3 worm cellular contexts compared by ENCODE assay signal in the genomic region with DNA sequence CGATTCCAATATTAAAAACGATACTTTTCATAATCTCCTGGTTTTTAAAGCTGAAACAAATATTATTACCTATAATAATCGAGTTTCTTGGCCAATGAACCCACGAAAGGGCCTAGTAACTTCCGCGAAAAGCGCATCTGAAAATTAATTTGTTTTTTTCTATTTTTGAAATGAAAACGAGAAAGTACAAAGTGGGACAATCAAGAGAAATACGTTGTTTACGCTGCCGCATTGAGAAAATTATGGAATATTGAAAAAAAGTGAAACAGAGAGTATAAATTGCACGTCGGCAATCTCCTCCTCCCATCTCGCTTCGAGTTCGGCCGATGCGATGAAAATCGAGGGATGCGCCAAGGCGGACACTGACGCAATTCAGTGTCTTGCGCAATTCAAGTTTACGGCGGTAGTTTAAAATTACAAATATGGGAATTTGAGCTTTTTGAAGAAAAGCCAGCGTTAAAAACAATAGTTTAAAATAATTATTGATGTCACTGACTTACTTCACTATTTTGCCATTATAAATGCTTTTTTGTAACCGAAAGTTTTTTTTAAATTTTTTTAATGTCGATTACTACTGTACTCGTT.
TF ChIP-seq lines count a peak whose summit lies in the region.

A gene (minus strand): TSS at position 137 of the 585 bp plus-strand sequence.

TF ChIP-seq in whole organism, L1 larva, 84 proteins besides CTCF, POLR2A, EP300 and RAD21 (continued from another document and continues in another):
- TF ChIP-seq efl-3 (GFP tag; optimal IDR thresholded peaks at IDR 0.05; lab: Kevin White, UChicago), result peak; percentile 53
- TF ChIP-seq ceh-8 (GFP tag; optimal IDR thresholded peaks at IDR 0.05; lab: Kevin White, UChicago), result peak; percentile 89
- peak; percentile 96 for TF ChIP-seq nhr-20 (tag; optimal IDR thresholded peaks at IDR 0.05; lab: Kevin White, UChicago)
- peak; percentile 75 for TF ChIP-seq vab-15 (tag; optimal IDR thresholded peaks at IDR 0.05; lab: Kevin White, UChicago)
- TF ChIP-seq elt-2 (tag; optimal IDR thresholded peaks at IDR 0.05; lab: Kevin White, UChicago), result peak; percentile 85
- TF ChIP-seq nhr-28 (tag; optimal IDR thresholded peaks at IDR 0.05; lab: Kevin White, UChicago), result no peak
- TF ChIP-seq nhr-85 (tag; lab: Kevin White, UChicago), result peak; percentile 98
- peak; percentile 96 for TF ChIP-seq snu-23 (GFP tag; optimal IDR thresholded peaks at IDR 0.05; lab: Kevin White, UChicago)
- peak; percentile 85 for TF ChIP-seq nhr-77 (tag; optimal IDR thresholded peaks at IDR 0.05; lab: Kevin White, UChicago)
- TF ChIP-seq Y116A8C.19 (tag; optimal IDR thresholded peaks at IDR 0.05; lab: Kevin White, UChicago; ENCODE audit: borderline replicate concordance), result no peak
- TF ChIP-seq sox-4 (tag; optimal IDR thresholded peaks at IDR 0.05; lab: Kevin White, UChicago), result peak; percentile 81
- TF ChIP-seq C16A3.4 (tag; optimal IDR thresholded peaks at IDR 0.05; lab: Kevin White, UChicago), result peak; percentile 97
- TF ChIP-seq rnt-1 (tag; optimal IDR thresholded peaks at IDR 0.05; lab: Kevin White, UChicago), result peak; percentile 97
- TF ChIP-seq unc-98 (GFP tag; IDR thresholded peaks at IDR 0.05; lab: Robert Waterston, UW), result peak; percentile 47; the same call in 1 of the 2 replicates
- TF ChIP-seq efl-1 (optimal IDR thresholded peaks at IDR 0.05; lab: Kevin White, UChicago), result peak; percentile 97 to 100
- TF ChIP-seq efl-1 (GFP tag; optimal IDR thresholded peaks at IDR 0.05 in 1 of 2; lab: Kevin White, UChicago), result peak; percentile 99 to 100
- TF ChIP-seq egl-27 (tag; optimal IDR thresholded peaks at IDR 0.05; lab: Kevin White, UChicago), result no peak
- peak in 3 of 6 experiments; percentile 35 to 89 (median 88) for TF ChIP-seq elt-3 (tag; optimal IDR thresholded peaks at IDR 0.05; lab: Kevin White, UChicago)
- TF ChIP-seq ceh-90 (tag; optimal IDR thresholded peaks at IDR 0.05; lab: Kevin White, UChicago), result peak; percentile 52
- TF ChIP-seq ets-5 (GFP tag; IDR thresholded peaks at IDR 0.05; lab: Robert Waterston, UW), result no peak
- TF ChIP-seq nhr-47 (tag; optimal IDR thresholded peaks at IDR 0.05; lab: Kevin White, UChicago), result peak; percentile 97
- TF ChIP-seq nhr-71 (tag; optimal IDR thresholded peaks at IDR 0.05; lab: Kevin White, UChicago), result peak; percentile 98
- TF ChIP-seq C04F5.9 (tag; optimal IDR thresholded peaks at IDR 0.05; lab: Kevin White, UChicago), result peak; percentile 94
- TF ChIP-seq hlh-17 (GFP tag; optimal IDR thresholded peaks at IDR 0.05; lab: Kevin White, UChicago; ENCODE audit: borderline replicate concordance), result no peak
- TF ChIP-seq zag-1 (tag; optimal IDR thresholded peaks at IDR 0.05; lab: Kevin White, UChicago), result peak; percentile 82
- peak; percentile 74 for TF ChIP-seq ama-1 (optimal IDR thresholded peaks at IDR 0.05; lab: Kevin White, UChicago)
- TF ChIP-seq pqm-1 (tag; optimal IDR thresholded peaks at IDR 0.05; lab: Kevin White, UChicago), result no peak
- peak; percentile 95 for TF ChIP-seq nhr-19 (GFP tag; conservative IDR thresholded peaks at IDR 0.05; lab: Robert Waterston, UW)
- peak; percentile 99 to 100 for TF ChIP-seq lin-35 (GFP tag; optimal IDR thresholded peaks at IDR 0.05; lab: Kevin White, UChicago)
- no peak for TF ChIP-seq hlh-4 (tag; optimal IDR thresholded peaks at IDR 0.05; lab: Kevin White, UChicago)
- peak; percentile 63 for TF ChIP-seq aha-1 (tag; optimal IDR thresholded peaks at IDR 0.05; lab: Kevin White, UChicago)
- TF ChIP-seq nhr-237 (tag; optimal IDR thresholded peaks at IDR 0.05; lab: Kevin White, UChicago), result peak; percentile 45
- peak; percentile 66 for TF ChIP-seq F16B12.6 (tag; optimal IDR thresholded peaks at IDR 0.05; lab: Kevin White, UChicago)
- peak; percentile 89 for TF ChIP-seq nhr-11 (tag; optimal IDR thresholded peaks at IDR 0.05; lab: Kevin White, UChicago)
- TF ChIP-seq aly-2 (tag; optimal IDR thresholded peaks at IDR 0.05; lab: Kevin White, UChicago), result peak; percentile 78
- TF ChIP-seq nhr-90 (tag; optimal IDR thresholded peaks at IDR 0.05; lab: Kevin White, UChicago; ENCODE audit: poor library complexity), result peak; percentile 97
- peak; percentile 93 for TF ChIP-seq fkh-10 (GFP tag; optimal IDR thresholded peaks at IDR 0.05; lab: Kevin White, UChicago)
- TF ChIP-seq sptf-1 (tag; optimal IDR thresholded peaks at IDR 0.05; lab: Kevin White, UChicago), result no peak
- peak; percentile 80 for TF ChIP-seq unc-130 (tag; optimal IDR thresholded peaks at IDR 0.05; lab: Kevin White, UChicago)
- TF ChIP-seq lir-3 (tag; optimal IDR thresholded peaks at IDR 0.05; lab: Kevin White, UChicago; ENCODE audit: poor library complexity), result peak; percentile 82

TF ChIP-seq in whole organism, L3 larva, 47 proteins besides CTCF, POLR2A, EP300 and RAD21 (continued from another document):
- TF ChIP-seq nhr-12 (tag; optimal IDR thresholded peaks at IDR 0.05; lab: Kevin White, UChicago), result no peak
- peak; percentile 46 for TF ChIP-seq nhr-11 (tag; optimal IDR thresholded peaks at IDR 0.05; lab: Kevin White, UChicago)
- TF ChIP-seq ztf-11 (tag; optimal IDR thresholded peaks at IDR 0.05; lab: Kevin White, UChicago), result no peak
- TF ChIP-seq snpc-4 (tag; optimal IDR thresholded peaks at IDR 0.05; lab: Kevin White, UChicago), result peak; percentile 79
- TF ChIP-seq ceh-16 (tag; optimal IDR thresholded peaks at IDR 0.05; lab: Kevin White, UChicago), result peak; percentile 32
- no peak for TF ChIP-seq nhr-237 (tag; optimal IDR thresholded peaks at IDR 0.05; lab: Kevin White, UChicago)
- peak; percentile 95 for TF ChIP-seq skn-1 (tag; optimal IDR thresholded peaks at IDR 0.05; lab: Kevin White, UChicago)
- TF ChIP-seq mml-1 (tag; optimal IDR thresholded peaks at IDR 0.05; lab: Kevin White, UChicago), result no peak
- peak; percentile 78 for TF ChIP-seq ceh-82 (tag; optimal IDR thresholded peaks at IDR 0.05; lab: Kevin White, UChicago)
- no peak for TF ChIP-seq unc-39 (tag; optimal IDR thresholded peaks at IDR 0.05; lab: Kevin White, UChicago)
- TF ChIP-seq ceh-28 (tag; optimal IDR thresholded peaks at IDR 0.05; lab: Kevin White, UChicago), result peak; percentile 82
- peak; percentile 24 for TF ChIP-seq nhr-77 (tag; optimal IDR thresholded peaks at IDR 0.05; lab: Kevin White, UChicago)
- TF ChIP-seq fkh-10 (GFP tag; optimal IDR thresholded peaks at IDR 0.05; lab: Kevin White, UChicago), result peak; percentile 66
- TF ChIP-seq ama-1 (optimal IDR thresholded peaks at IDR 0.05; lab: Kevin White, UChicago), result peak; percentile 57
- TF ChIP-seq egl-5 (tag; optimal IDR thresholded peaks at IDR 0.05; lab: Kevin White, UChicago), result peak; percentile 75
- peak; percentile 88 for TF ChIP-seq jun-1 (tag; optimal IDR thresholded peaks at IDR 0.05; lab: Kevin White, UChicago)
- TF ChIP-seq daf-12 (tag; optimal IDR thresholded peaks at IDR 0.05; lab: Kevin White, UChicago), result no peak
- TF ChIP-seq nhr-23 (tag; optimal IDR thresholded peaks at IDR 0.05; lab: Kevin White, UChicago), result peak; percentile 94
- TF ChIP-seq egl-27 (tag; optimal IDR thresholded peaks at IDR 0.05; lab: Kevin White, UChicago), result peak; percentile 63
- TF ChIP-seq R02D3.7 (tag; optimal IDR thresholded peaks at IDR 0.05; lab: Kevin White, UChicago), result peak; percentile 88
- TF ChIP-seq eor-1 (tag; optimal IDR thresholded peaks at IDR 0.05; lab: Kevin White, UChicago), result no peak
- TF ChIP-seq zag-1 (tag; optimal IDR thresholded peaks at IDR 0.05; lab: Kevin White, UChicago), result peak; percentile 10
- no peak for TF ChIP-seq nhr-76 (tag; optimal IDR thresholded peaks at IDR 0.05; lab: Kevin White, UChicago)
- TF ChIP-seq ztf-4 (tag; optimal IDR thresholded peaks at IDR 0.05; lab: Kevin White, UChicago), result peak; percentile 40
- peak; percentile 92 for TF ChIP-seq nfya-1 (tag; optimal IDR thresholded peaks at IDR 0.05; lab: Kevin White, UChicago; ENCODE audit: insufficient read depth)
- peak; percentile 89 for TF ChIP-seq lin-39 (tag; optimal IDR thresholded peaks at IDR 0.05; lab: Kevin White, UChicago)
- TF ChIP-seq lin-15B (tag; optimal IDR thresholded peaks at IDR 0.05; lab: Kevin White, UChicago), result peak; percentile 95
- no peak for TF ChIP-seq fos-1 (tag; optimal IDR thresholded peaks at IDR 0.05; lab: Kevin White, UChicago)
- peak; percentile 7 for TF ChIP-seq nhr-28 (tag; optimal IDR thresholded peaks at IDR 0.05; lab: Kevin White, UChicago)
- peak; percentile 71 for TF ChIP-seq pqm-1 (tag; optimal IDR thresholded peaks at IDR 0.05; lab: Kevin White, UChicago)

TF ChIP-seq in whole organism, young adult, 124 proteins besides CTCF, POLR2A, EP300 and RAD21 (continued from another document and continues in another):
- TF ChIP-seq lin-35 (GFP tag; optimal IDR thresholded peaks at IDR 0.05; lab: Kevin White, UChicago), result peak; percentile 85 to 98 (median 89)
- TF ChIP-seq sptf-2 (GFP tag; optimal IDR thresholded peaks at IDR 0.05; lab: Kevin White, UChicago), result no peak
- peak; percentile 88 for TF ChIP-seq tlf-1 (GFP tag; optimal IDR thresholded peaks at IDR 0.05; lab: Kevin White, UChicago)
- TF ChIP-seq atf-7 (tag; optimal IDR thresholded peaks at IDR 0.05; lab: Kevin White, UChicago), result peak; percentile 58
- peak; percentile 76 for TF ChIP-seq xnd-1 (tag; optimal IDR thresholded peaks at IDR 0.05; lab: Kevin White, UChicago)
- no peak for TF ChIP-seq ztf-28 (GFP tag; IDR thresholded peaks at IDR 0.05; lab: Robert Waterston, UW)
- no peak for TF ChIP-seq snpc-3.4 (tag; optimal IDR thresholded peaks at IDR 0.05; lab: Kevin White, UChicago)
- no peak for TF ChIP-seq F39B2.1 (GFP tag; IDR thresholded peaks at IDR 0.05; lab: Robert Waterston, UW)
- peak; percentile 75; the same call in 1 of the 2 replicates for TF ChIP-seq hmg-20 (GFP tag; IDR thresholded peaks at IDR 0.05; lab: Robert Waterston, UW)
- peak; percentile 73 for TF ChIP-seq madf-8 (GFP tag; conservative IDR thresholded peaks at IDR 0.05; lab: Robert Waterston, UW)
- peak; percentile 88 for TF ChIP-seq ekl-4 (GFP tag; IDR thresholded peaks at IDR 0.05; lab: Robert Waterston, UW)
- TF ChIP-seq ceh-40 (GFP tag; IDR thresholded peaks at IDR 0.05; lab: Robert Waterston, UW), result no peak
- no peak for TF ChIP-seq aptf-3 (GFP tag; IDR thresholded peaks at IDR 0.05; lab: Robert Waterston, UW)
- TF ChIP-seq ccch-3 (GFP tag; optimal IDR thresholded peaks at IDR 0.05; lab: Kevin White, UChicago), result no peak
- peak; percentile 64 for TF ChIP-seq ceh-100 (GFP tag; IDR thresholded peaks at IDR 0.05; lab: Robert Waterston, UW)
- TF ChIP-seq B0019.2 (GFP tag; conservative IDR thresholded peaks at IDR 0.05; lab: Robert Waterston, UW), result no peak
- TF ChIP-seq egl-44 (GFP tag; IDR thresholded peaks at IDR 0.05; lab: Robert Waterston, UW), result no peak
- TF ChIP-seq F10E7.11 (tag; optimal IDR thresholded peaks at IDR 0.05; lab: Kevin White, UChicago), result no peak
- peak; percentile 87 for TF ChIP-seq repo-1 (tag; optimal IDR thresholded peaks at IDR 0.05; lab: Kevin White, UChicago)
- TF ChIP-seq nhr-27 (tag; optimal IDR thresholded peaks at IDR 0.05; lab: Kevin White, UChicago), result no peak
- 0 out of 2 replicates have a peak, but pooled peaks have one; percentile 24 for TF ChIP-seq Y53F4B.3 (GFP tag; IDR thresholded peaks at IDR 0.05; lab: Robert Waterston, UW)
- peak; percentile 84 for TF ChIP-seq madf-3 (GFP tag; IDR thresholded peaks at IDR 0.05; lab: Robert Waterston, UW)
- no peak for TF ChIP-seq zim-3 (tag; optimal IDR thresholded peaks at IDR 0.05; lab: Kevin White, UChicago)
- TF ChIP-seq lsy-27 (tag; optimal IDR thresholded peaks at IDR 0.05; lab: Kevin White, UChicago; ENCODE audit: borderline replicate concordance, insufficient read depth), result no peak
- TF ChIP-seq lin-26 (GFP tag; IDR thresholded peaks at IDR 0.05; lab: Robert Waterston, UW), result no peak
- no peak for TF ChIP-seq dpff-1 (tag; optimal IDR thresholded peaks at IDR 0.05; lab: Kevin White, UChicago)
- TF ChIP-seq sdz-38 (tag; optimal IDR thresholded peaks at IDR 0.05; lab: Kevin White, UChicago), result no peak
- TF ChIP-seq nhr-179 (tag; optimal IDR thresholded peaks at IDR 0.05; lab: Kevin White, UChicago), result no peak
- TF ChIP-seq fkh-3 (tag; optimal IDR thresholded peaks at IDR 0.05; lab: Kevin White, UChicago), result no peak
- peak; percentile 15 for TF ChIP-seq mes-4 (tag; optimal IDR thresholded peaks at IDR 0.05; lab: Kevin White, UChicago)
- TF ChIP-seq nfya-2 (GFP tag; IDR thresholded peaks at IDR 0.05; lab: Robert Waterston, UW), result no peak
- TF ChIP-seq tbx-9 (tag; optimal IDR thresholded peaks at IDR 0.05; lab: Kevin White, UChicago; ENCODE audit: borderline replicate concordance), result no peak
- TF ChIP-seq ztf-3 (GFP tag; optimal IDR thresholded peaks at IDR 0.05; lab: Kevin White, UChicago), result no peak
- peak; percentile 70; the same call in 1 of the 2 replicates for TF ChIP-seq Y56A3A.18 (GFP tag; IDR thresholded peaks at IDR 0.05; lab: Robert Waterston, UW)
- TF ChIP-seq nhr-80 (tag; optimal IDR thresholded peaks at IDR 0.05; lab: Kevin White, UChicago), result peak; percentile 79
- no peak for TF ChIP-seq snpc-4 (GFP tag; optimal IDR thresholded peaks at IDR 0.05; lab: Kevin White, UChicago)
- TF ChIP-seq snpc-4 (tag; optimal IDR thresholded peaks at IDR 0.05; lab: Kevin White, UChicago), result peak; percentile 62 to 78 (median 72)
- TF ChIP-seq C06A6.2 (GFP tag; conservative IDR thresholded peaks at IDR 0.05; lab: Robert Waterston, UW), result peak; percentile 71; the same call in 1 of the 2 replicates
- peak; percentile 92 for TF ChIP-seq efl-1 (GFP tag; optimal IDR thresholded peaks at IDR 0.05; lab: Kevin White, UChicago)
- peak; percentile 96 for TF ChIP-seq dpl-1 (GFP tag; optimal IDR thresholded peaks at IDR 0.05; lab: Kevin White, UChicago)
- peak; percentile 70 for TF ChIP-seq madf-10 (tag; optimal IDR thresholded peaks at IDR 0.05; lab: Kevin White, UChicago)
- TF ChIP-seq F23B12.7 (tag; optimal IDR thresholded peaks at IDR 0.05; lab: Kevin White, UChicago; ENCODE audit: insufficient read depth), result peak; percentile 82
- peak; percentile 78 for TF ChIP-seq F33H1.4 (GFP tag; IDR thresholded peaks at IDR 0.05; lab: Robert Waterston, UW)
- TF ChIP-seq ztf-25 (GFP tag; IDR thresholded peaks at IDR 0.05; lab: Robert Waterston, UW), result no peak
- TF ChIP-seq hmg-1.2 (GFP tag; IDR thresholded peaks at IDR 0.05; lab: Robert Waterston, UW), result peak; percentile 68
- TF ChIP-seq sea-2 (GFP tag; IDR thresholded peaks at IDR 0.05; lab: Robert Waterston, UW), result no peak
- peak; percentile 74 for TF ChIP-seq tbp1 (GFP tag; optimal IDR thresholded peaks at IDR 0.05; lab: Kevin White, UChicago)
- TF ChIP-seq ceh-79 (tag; optimal IDR thresholded peaks at IDR 0.05; lab: Kevin White, UChicago), result no peak
- TF ChIP-seq attf-6 (GFP tag; IDR thresholded peaks at IDR 0.05; lab: Robert Waterston, UW), result no peak
- TF ChIP-seq hrde-1 (tag; optimal IDR thresholded peaks at IDR 0.05; lab: Kevin White, UChicago; ENCODE audit: borderline replicate concordance), result no peak
- TF ChIP-seq F57C9.4 (tag; optimal IDR thresholded peaks at IDR 0.05; lab: Kevin White, UChicago), result no peak
- TF ChIP-seq nfya-1 (tag; optimal IDR thresholded peaks at IDR 0.05; lab: Kevin White, UChicago; ENCODE audit: borderline replicate concordance, insufficient read depth), result no peak
- TF ChIP-seq lsl-1 (GFP tag; optimal IDR thresholded peaks at IDR 0.05; lab: Kevin White, UChicago), result peak; percentile 77
- no peak for TF ChIP-seq aptf-2 (GFP tag; conservative IDR thresholded peaks at IDR 0.05; lab: Robert Waterston, UW)
- peak; percentile 74 for TF ChIP-seq lir-1 (GFP tag; conservative IDR thresholded peaks at IDR 0.05; lab: Robert Waterston, UW)
- no peak for TF ChIP-seq T07F8.4 (tag; optimal IDR thresholded peaks at IDR 0.05; lab: Kevin White, UChicago)
- TF ChIP-seq F55B11.4 (tag; optimal IDR thresholded peaks at IDR 0.05; lab: Kevin White, UChicago; ENCODE audit: borderline replicate concordance, insufficient read depth), result no peak
- peak; percentile 56 for TF ChIP-seq F22D6.2 (tag; optimal IDR thresholded peaks at IDR 0.05; lab: Kevin White, UChicago)
- peak; percentile 67; the same call in 1 of the 2 replicates for TF ChIP-seq C17E4.6 (GFP tag; IDR thresholded peaks at IDR 0.05; lab: Robert Waterston, UW)
- peak; percentile 70 for TF ChIP-seq F49E8.2 (tag; optimal IDR thresholded peaks at IDR 0.05; lab: Kevin White, UChicago; ENCODE audit: insufficient read depth)
- peak; percentile 82 for TF ChIP-seq nfyb-1 (GFP tag; IDR thresholded peaks at IDR 0.05; lab: Robert Waterston, UW)
